Worm (Caenorhabditis elegans) whole organism, mixed stage, embryonic: ENCODE data around the gene C02C6.14.

ENCODE experiments used
- M03D4.4 ChIP-seq: sonication (generic microtip); optimal IDR thresholded peaks from 2 replicates; lab custom pipeline; 2017; ENCODE audit warnings: mild to moderate bottlenecking, missing genetic modification characterization, missing compliant biosample characterization
- bed-3 ChIP-seq: fragments of 200-800 bp; sonication (Bioruptor generic); optimal IDR thresholded peaks from 3 replicates; lab custom pipeline; 2018; ENCODE audit warnings: mild to moderate bottlenecking, missing genetic modification characterization, moderate library complexity, missing compliant biosample characterization
- blmp-1 ChIP-seq: fragments of 150-350 bp; optimal IDR thresholded peaks from 2 replicates; lab custom pipeline; 2014; ENCODE audit warnings: missing biosample characterization, missing genetic modification characterization
- ceh-39 ChIP-seq: fragments of 150-350 bp; optimal IDR thresholded peaks from 2 replicates; lab custom pipeline; 2014; ENCODE audit warnings: missing biosample characterization, missing genetic modification characterization
- ceh-43 ChIP-seq: fragments of 200-800 bp; sonication (Bioruptor generic); optimal IDR thresholded peaks from 2 replicates; lab custom pipeline; 2018; ENCODE audit warnings: mild to moderate bottlenecking, missing genetic modification characterization, moderate library complexity, missing compliant biosample characterization
- ceh-83 ChIP-seq: fragments of 200-800 bp; sonication (Bioruptor generic); optimal IDR thresholded peaks from 2 replicates; lab custom pipeline; 2018; ENCODE audit warnings: mild to moderate bottlenecking, missing genetic modification characterization, missing compliant biosample characterization
- ces-1 ChIP-seq: fragments of 150-350 bp; optimal IDR thresholded peaks from 2 replicates; lab custom pipeline; 2014; ENCODE audit warnings: missing biosample characterization, missing genetic modification reagents, missing genetic modification characterization
- cnd-1 ChIP-seq: fragments of 200-800 bp; sonication (Bioruptor generic); optimal IDR thresholded peaks from 2 replicates; lab custom pipeline; 2018; ENCODE audit warnings: mild to moderate bottlenecking, missing genetic modification characterization, missing compliant biosample characterization
- drap-1 ChIP-seq: fragments of 200-800 bp; sonication (Bioruptor generic); optimal IDR thresholded peaks from 3 replicates; lab custom pipeline; 2018; ENCODE audit warnings: mild to moderate bottlenecking, missing genetic modification characterization, missing compliant biosample characterization
- elt-1 ChIP-seq: sonication (generic microtip); optimal IDR thresholded peaks from 2 replicates; lab custom pipeline; 2017; ENCODE audit warnings: missing genetic modification characterization, mild to moderate bottlenecking, missing compliant biosample characterization, antibody characterized with exemption, moderate library complexity, borderline replicate concordance; ENCODE audit not compliant: insufficient read depth
- elt-3 ChIP-seq: fragments of 150-350 bp; optimal IDR thresholded peaks from 2 replicates; lab custom pipeline; 2014; ENCODE audit warnings: missing biosample characterization, missing genetic modification characterization
- flh-1 ChIP-seq: fragments of 200-800 bp; sonication (Bioruptor generic); optimal IDR thresholded peaks from 2 replicates; lab custom pipeline; 2018; ENCODE audit warnings: mild to moderate bottlenecking, missing genetic modification characterization, moderate library complexity, missing compliant biosample characterization
- hlh-1 ChIP-seq: fragments of 150-350 bp; optimal IDR thresholded peaks from 2 replicates; lab custom pipeline; 2014; ENCODE audit warnings: missing biosample characterization, missing genetic modification reagents, missing genetic modification characterization
- lin-32 ChIP-seq: fragments of 200-800 bp; sonication (Bioruptor generic); optimal IDR thresholded peaks from 2 replicates; lab custom pipeline; 2018; ENCODE audit warnings: mild to moderate bottlenecking, missing genetic modification characterization, missing compliant biosample characterization
- lsy-2 ChIP-seq: fragments of 150-350 bp; optimal IDR thresholded peaks from 2 replicates; lab custom pipeline; 2014; ENCODE audit warnings: missing biosample characterization, missing genetic modification characterization
- mab-5 ChIP-seq: fragments of 150-350 bp; optimal IDR thresholded peaks from 2 replicates; lab custom pipeline; 2014; ENCODE audit warnings: missing biosample characterization, missing genetic modification characterization
- mep-1 ChIP-seq: fragments of 150-350 bp; optimal IDR thresholded peaks from 2 replicates; lab custom pipeline; 2017; ENCODE audit warnings: missing biosample characterization, missing genetic modification reagents, missing genetic modification characterization, inconsistent platforms
- mls-2 ChIP-seq: sonication (generic microtip); optimal IDR thresholded peaks from 2 replicates; lab custom pipeline; 2016; ENCODE audit warnings: mild to moderate bottlenecking, missing genetic modification characterization, moderate library complexity, missing compliant biosample characterization
- nhr-2 ChIP-seq: fragments of 150-350 bp; optimal IDR thresholded peaks from 2 replicates; lab custom pipeline; 2014; ENCODE audit warnings: missing biosample characterization, missing genetic modification characterization
- nhr-28 ChIP-seq: fragments of 150-350 bp; optimal IDR thresholded peaks from 2 replicates; lab custom pipeline; 2014; ENCODE audit warnings: missing biosample characterization, missing genetic modification characterization
- nhr-76 ChIP-seq: sonication (generic microtip); optimal IDR thresholded peaks from 2 replicates; lab custom pipeline; 2017; ENCODE audit warnings: missing biosample characterization, missing genetic modification characterization
- pha-4 ChIP-seq: fragments of 150-350 bp; optimal IDR thresholded peaks from 2 replicates; lab custom pipeline; 2018; ENCODE audit warnings: missing biosample characterization, missing genetic modification reagents, missing genetic modification characterization
- sem-2 ChIP-seq: fragments of 200-800 bp; sonication (Bioruptor generic); optimal IDR thresholded peaks from 2 replicates; lab custom pipeline; 2018; ENCODE audit warnings: mild to moderate bottlenecking, missing genetic modification characterization, missing compliant biosample characterization
- sptf-1 ChIP-seq: sonication (generic microtip); optimal IDR thresholded peaks from 2 replicates; lab custom pipeline; 2017; ENCODE audit warnings: mild to moderate bottlenecking, missing genetic modification characterization, moderate library complexity, missing compliant biosample characterization
- tbx-8 ChIP-seq: fragments of 200-800 bp; sonication (Bioruptor generic); optimal IDR thresholded peaks from 2 replicates; lab custom pipeline; 2018; ENCODE audit warnings: mild to moderate bottlenecking, missing genetic modification characterization, moderate library complexity, missing compliant biosample characterization
- unc-39 ChIP-seq: fragments of 150-350 bp; optimal IDR thresholded peaks from 2 replicates; lab custom pipeline; 2014; ENCODE audit warnings: missing biosample characterization, missing genetic modification characterization
- unc-62 ChIP-seq: fragments of 150-350 bp; optimal IDR thresholded peaks from 2 replicates; lab custom pipeline; 2014; ENCODE audit warnings: missing biosample characterization, missing genetic modification reagents, missing genetic modification characterization
- zip-8 ChIP-seq: fragments of 150-350 bp; optimal IDR thresholded peaks from 2 replicates; lab custom pipeline; 2014; ENCODE audit warnings: missing biosample characterization, missing genetic modification characterization
- ztf-11 ChIP-seq: fragments of 150-350 bp; optimal IDR thresholded peaks from 2 replicates; lab custom pipeline; 2014; ENCODE audit warnings: missing biosample characterization, missing genetic modification characterization

The C02C6.14 gene

ce11 chrX:15545485-15545884, 8.0 kb downstream of the C02C6.14 start:
- no peak for TF ChIP-seq M03D4.4 (tag; lab: Kevin White, UChicago)
- TF ChIP-seq pha-4 (tag; lab: Kevin White, UChicago) = no peak
- TF ChIP-seq lin-32 = no peak
- TF ChIP-seq ceh-39 (tag; lab: Kevin White, UChicago) = no peak
- no peak for TF ChIP-seq elt-1 (tag; lab: Kevin White, UChicago)
- TF ChIP-seq bed-3 (GFP tag; lab: Kevin White, UChicago) = no peak
- TF ChIP-seq unc-62 (GFP tag; lab: Kevin White, UChicago) = no peak
- no peak for TF ChIP-seq flh-1 (GFP tag; lab: Kevin White, UChicago)
- TF ChIP-seq sptf-1 (tag; lab: Kevin White, UChicago) = no peak
- TF ChIP-seq nhr-76 (tag; lab: Kevin White, UChicago) = no peak
- no peak for TF ChIP-seq nhr-2
- TF ChIP-seq nhr-28 = no peak
- TF ChIP-seq hlh-1 = no peak
- no peak for TF ChIP-seq drap-1 (GFP tag; lab: Kevin White, UChicago)
- TF ChIP-seq ztf-11 (tag; lab: Kevin White, UChicago) = no peak
- no peak for TF ChIP-seq tbx-8 (GFP tag; lab: Kevin White, UChicago)
- TF ChIP-seq mls-2 (tag; lab: Kevin White, UChicago) = no peak
- no peak for TF ChIP-seq mab-5 (tag; lab: Kevin White, UChicago)
- no peak for TF ChIP-seq lsy-2 (tag; lab: Kevin White, UChicago)
- TF ChIP-seq, all 35 proteins: peak for 0

DNA sequence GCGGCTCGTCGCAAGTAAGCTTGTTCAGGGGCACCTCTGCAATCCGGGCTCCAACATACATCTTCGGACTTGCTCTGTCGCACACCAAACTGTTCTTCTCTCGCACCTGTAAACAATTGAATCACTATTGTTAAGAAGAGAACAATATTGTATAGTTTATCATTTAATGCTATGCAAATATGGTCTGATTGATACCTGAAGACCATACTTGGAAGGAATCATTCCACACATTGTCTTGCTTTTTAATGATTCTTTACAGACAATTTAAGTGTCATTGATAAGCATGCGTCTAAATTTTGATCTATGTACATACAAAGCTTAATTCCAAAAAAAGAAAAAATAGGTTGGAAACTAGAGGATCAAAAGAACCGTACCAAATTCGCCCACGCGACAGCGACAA, 9.5 kb downstream of the C02C6.14 start:
- no peak for TF ChIP-seq blmp-1 (tag; lab: Kevin White, UChicago)
- TF ChIP-seq flh-1 (GFP tag; lab: Kevin White, UChicago) = no peak
- no peak for TF ChIP-seq unc-39
- TF ChIP-seq bed-3 (GFP tag; lab: Kevin White, UChicago) = no peak
- no peak for TF ChIP-seq ztf-11 (tag; lab: Kevin White, UChicago)
- TF ChIP-seq nhr-2 = no peak
- TF ChIP-seq M03D4.4 (tag; lab: Kevin White, UChicago) = no peak
- TF ChIP-seq sptf-1 (tag; lab: Kevin White, UChicago) = no peak
- TF ChIP-seq mep-1 (tag; lab: Kevin White, UChicago) = no peak
- no peak for TF ChIP-seq sem-2
- TF ChIP-seq zip-8 (tag; lab: Kevin White, UChicago) = no peak
- no peak for TF ChIP-seq nhr-28

DNA sequence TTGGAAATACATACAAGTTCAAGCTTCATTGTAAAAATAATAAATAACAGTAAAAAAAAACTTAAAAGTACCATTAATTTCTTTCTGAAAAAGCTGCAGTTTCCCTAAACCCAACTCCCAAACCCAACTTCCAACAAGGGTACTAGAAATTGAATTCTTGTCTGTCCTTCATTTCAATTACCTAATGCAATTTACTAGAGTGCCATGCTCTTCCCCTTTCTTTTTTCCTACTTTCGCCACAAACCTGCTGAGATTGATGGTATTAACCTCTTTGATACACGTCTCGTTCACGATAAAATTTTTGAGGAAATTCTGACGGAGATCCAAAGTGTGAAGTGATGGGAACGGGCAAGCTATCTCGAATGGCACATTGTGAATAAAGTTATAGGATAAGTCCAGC, 10.4 kb downstream of the C02C6.14 start:
- TF ChIP-seq elt-3 (tag; lab: Kevin White, UChicago) = no peak
- peak; percentile 93 for TF ChIP-seq ces-1 (GFP tag; lab: Kevin White, UChicago)
- TF ChIP-seq nhr-76 (tag; lab: Kevin White, UChicago) = no peak
- TF ChIP-seq ceh-39 (tag; lab: Kevin White, UChicago) = no peak
- TF ChIP-seq hlh-1 = no peak
- TF ChIP-seq, all 35 proteins: peak for 1

DNA sequence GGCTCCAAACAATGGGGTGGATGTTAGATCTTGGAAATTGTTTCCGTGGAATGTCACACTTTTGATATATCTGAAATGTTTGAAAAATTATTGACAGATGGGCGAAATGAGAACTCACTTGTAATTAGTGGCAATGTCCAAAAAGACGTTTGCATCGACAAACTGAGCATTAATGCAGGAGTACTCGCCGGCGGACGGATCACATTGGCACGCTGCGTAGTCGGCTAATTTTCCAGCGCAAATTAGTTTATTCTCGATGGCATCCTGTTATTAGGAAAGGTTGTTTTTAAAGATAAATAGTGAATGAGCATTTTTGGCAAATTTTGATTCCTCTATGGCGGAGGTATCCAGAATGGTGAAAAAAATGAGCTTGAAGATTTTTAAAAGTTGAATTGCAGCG, 13.3 kb downstream of the C02C6.14 start:
- TF ChIP-seq ceh-43 (GFP tag; lab: Kevin White, UChicago) = no peak
- TF ChIP-seq cnd-1 (tag; lab: Kevin White, UChicago) = no peak
- peak; percentile 71 for TF ChIP-seq ces-1 (GFP tag; lab: Kevin White, UChicago)

ce11 chrX:15552024-15552769, 14.7 kb downstream of the C02C6.14 start:
- TF ChIP-seq ces-1 (GFP tag; lab: Kevin White, UChicago) (peak; percentile 80), ceh-39 (tag; lab: Kevin White, UChicago) (no peak)
- TF ChIP-seq, all 35 proteins: peak for 1

ce11 chrX:15554910-15555309, 17.4 kb downstream of the C02C6.14 start:
- TF ChIP-seq sptf-1 (tag; lab: Kevin White, UChicago) (no peak), pha-4 (tag; lab: Kevin White, UChicago) (no peak), mep-1 (tag; lab: Kevin White, UChicago) (no peak), ceh-43 (GFP tag; lab: Kevin White, UChicago) (no peak), bed-3 (GFP tag; lab: Kevin White, UChicago) (no peak), nhr-28 (no peak), mls-2 (tag; lab: Kevin White, UChicago) (no peak), nhr-76 (tag; lab: Kevin White, UChicago) (no peak), drap-1 (GFP tag; lab: Kevin White, UChicago) (no peak), elt-3 (tag; lab: Kevin White, UChicago) (no peak), ztf-11 (tag; lab: Kevin White, UChicago) (no peak), hlh-1 (no peak), flh-1 (GFP tag; lab: Kevin White, UChicago) (no peak), ceh-83 (GFP tag; lab: Kevin White, UChicago) (no peak)
